Fruit fly (Drosophila melanogaster) S2 (cell line): ENCODE results near the gene CG33635.

Experiments
- CG8478 ChIP-seq: fragments of >200 bp; optimal IDR thresholded peaks from 2 replicates; lab custom pipeline; 2018
- CTCF ChIP-seq, 2 experiments: fragments of >200 bp; optimal IDR thresholded peaks; 2 replicates each; lab custom pipeline; 2018

DNA sequence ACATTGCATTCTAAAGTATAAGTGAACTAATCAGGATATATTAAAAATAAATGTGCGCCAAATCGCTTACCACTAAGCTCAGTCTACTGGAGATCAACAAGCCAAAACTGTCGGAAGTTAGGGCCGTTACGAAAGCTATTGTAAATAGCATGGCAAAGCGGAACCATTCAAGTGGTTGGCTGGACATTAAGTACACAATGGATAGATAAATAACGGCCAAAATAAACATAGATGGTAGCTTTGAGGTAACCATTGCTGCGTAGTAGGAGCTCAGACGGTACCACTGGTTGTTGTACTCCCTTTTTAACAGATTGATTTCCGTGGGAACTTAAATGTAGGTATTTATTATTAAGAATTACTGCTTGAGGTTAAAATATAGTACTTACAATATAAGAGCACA lies 40.7 kb downstream of the CG33635 start:
- TF ChIP-seq CG8478 (lab: Kevin White, UChicago) (no peak), CTCF (optimal IDR thresholded peaks at IDR 0.05; lab: Kevin White, UChicago) (no peak)
